Fruit fly (Drosophila melanogaster) whole organism, adult: ENCODE data around the gene ND-49L.

Source experiments
- CG11617 ChIP-seq: fragments of 200-800 bp; sonication (Bioruptor generic); optimal IDR thresholded peaks from 2 replicates; lab custom pipeline; 2017; ENCODE audit warnings: mild to moderate bottlenecking, missing biosample characterization, missing genetic modification reagents, missing genetic modification characterization
- CG1620 ChIP-seq: fragments of 200-800 bp; sonication (Bioruptor generic); optimal IDR thresholded peaks from 2 replicates; lab custom pipeline; 2016; ENCODE audit warnings: missing biosample characterization, missing genetic modification characterization
- CG33017 ChIP-seq: fragments of 200-800 bp; sonication (Bioruptor generic); optimal IDR thresholded peaks from 2 replicates; lab custom pipeline; 2018; ENCODE audit warnings: missing biosample characterization, mild to moderate bottlenecking, missing genetic modification characterization, moderate library complexity
- CG7045 ChIP-seq: fragments of 200-800 bp; sonication (Bioruptor generic); optimal IDR thresholded peaks from 2 replicates; lab custom pipeline; 2017; ENCODE audit warnings: missing biosample characterization, mild to moderate bottlenecking, missing genetic modification characterization
- Clk ChIP-seq: fragments of 200-800 bp; sonication (Bioruptor generic); optimal IDR thresholded peaks from 2 replicates; lab custom pipeline; 2017; ENCODE audit warnings: missing biosample characterization, missing genetic modification characterization
- Crg-1 ChIP-seq: fragments of 200-800 bp; sonication (Bioruptor generic); optimal IDR thresholded peaks from 2 replicates; lab custom pipeline; 2016; ENCODE audit warnings: missing biosample characterization, missing genetic modification characterization
- Mnt ChIP-seq: fragments of 200-800 bp; sonication (Bioruptor generic); optimal IDR thresholded peaks from 2 replicates; lab custom pipeline; 2016; ENCODE audit warnings: missing biosample characterization, mild to moderate bottlenecking, missing genetic modification characterization
- cnc ChIP-seq, 2 experiments: fragments of >200 bp; optimal IDR thresholded peaks; 2 replicates each; lab custom pipeline; 2017
- kay ChIP-seq: fragments of 200-800 bp; sonication (Bioruptor generic); peaks from one replicate; lab custom pipeline; 2016; ENCODE audit warnings: missing biosample characterization, missing genetic modification characterization, borderline replicate concordance
- pad ChIP-seq: fragments of 200-800 bp; sonication (Bioruptor generic); optimal IDR thresholded peaks from 3 replicates; lab custom pipeline; 2017; ENCODE audit warnings: missing biosample characterization, missing genetic modification characterization, mild to moderate bottlenecking, moderate library complexity, missing genetic modification reagents
- tj ChIP-seq: fragments of 200-800 bp; sonication (Bioruptor generic); optimal IDR thresholded peaks from 3 replicates; lab custom pipeline; 2017; ENCODE audit warnings: missing biosample characterization, mild to moderate bottlenecking, missing genetic modification characterization, moderate library complexity

DNA sequence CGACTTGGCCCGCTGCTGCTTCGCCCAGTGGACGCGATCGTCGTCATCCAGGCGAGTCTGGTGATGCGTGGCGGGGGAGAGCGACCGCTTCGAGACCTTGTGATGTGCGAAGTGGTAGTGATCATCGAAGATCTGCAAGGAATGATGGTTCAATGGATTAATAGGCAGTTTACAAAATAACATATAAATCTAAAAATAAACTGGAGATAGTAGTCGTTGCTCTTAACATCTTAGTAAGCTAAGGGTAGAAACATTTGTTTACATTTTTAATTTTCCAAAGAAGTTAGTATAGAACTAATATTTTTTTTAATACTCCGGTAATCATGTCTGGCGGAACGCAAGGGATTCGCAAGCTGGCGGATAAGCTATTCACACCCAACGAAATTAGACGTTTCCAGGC, at the start of gene ND-49L:
- TF ChIP-seq cnc (optimal IDR thresholded peaks at IDR 0.05; lab: Kevin White, UChicago) (no peak), Mnt (GFP tag; lab: Kevin White, UChicago) (no peak), Clk (no peak), Crg-1 (GFP tag; lab: Kevin White, UChicago) (no peak), kay (GFP tag; lab: Kevin White, UChicago) (no peak), CG1620 (GFP tag; lab: Kevin White, UChicago) (no peak), tj (GFP tag; lab: Kevin White, UChicago) (no peak), pad (no peak), CG11617 (GFP tag; lab: Kevin White, UChicago) (no peak), CG7045 (GFP tag; lab: Kevin White, UChicago) (no peak), CG33017 (tag; lab: Kevin White, UChicago) (no peak)
